Fruit fly (Drosophila melanogaster) whole organism, larva: ENCODE data around the gene CG4829.

Experiments used
- noc ChIP-seq: fragments of 200-800 bp; sonication (Bioruptor generic); optimal IDR thresholded peaks from 3 replicates; lab custom pipeline; 2019; ENCODE audit warnings: missing biosample characterization, mild to moderate bottlenecking, missing genetic modification characterization, moderate library complexity

Gene CG4829

dm6 chrX:16786860-16787415, 24.6 kb upstream of the CG4829 start, which contains the start of the genes CG9609 and Sap30:
Gene CG9609, minus strand, starts transcription at chrX:16787008.
Gene Sap30, plus strand, starts transcription at chrX:16787283.
- no peak for TF ChIP-seq noc (tag; lab: Kevin White, UChicago)

dm6 chrX:16787416-16787900, 24.0 kb upstream of the CG4829 start:
- peak; percentile 9 for TF ChIP-seq noc (tag; lab: Kevin White, UChicago)

- TF ChIP-seq noc (tag; lab: Kevin White, UChicago): no peak
Measured at dm6 chrX:16791058-16791457, 20.4 kb upstream of the CG4829 start, which contains the start of gene Rrp45. Gene Rrp45, minus strand, starts transcription at chrX:16791266.

dm6 chrX:16791920-16792829, 19.3 kb upstream of the CG4829 start, which contains the start of gene CG4768:
Gene CG4768, plus strand, starts transcription at chrX:16792119.
- TF ChIP-seq noc (tag; lab: Kevin White, UChicago): no peak

- no peak for TF ChIP-seq noc (tag; lab: Kevin White, UChicago)
Measured at dm6 chrX:16793129-16793748, 18.3 kb upstream of the CG4829 start.

dm6 chrX:16798166-16798565, 13.3 kb upstream of the CG4829 start:
- TF ChIP-seq noc (tag; lab: Kevin White, UChicago): no peak

dm6 chrX:16799914-16800313, 11.6 kb upstream of the CG4829 start:
- TF ChIP-seq noc (tag; lab: Kevin White, UChicago): no peak

dm6 chrX:16800530-16801027, 10.9 kb upstream of the CG4829 start, which contains the start of the genes CG9132 and CG4789:
Gene CG9132, minus strand, starts transcription at chrX:16800710.
Gene CG4789, plus strand, starts transcription at chrX:16800930.
- no peak for TF ChIP-seq noc (tag; lab: Kevin White, UChicago)

dm6 chrX:16803299-16803698, 8.2 kb upstream of the CG4829 start, which contains the start of the genes Rai1 and CG13005:
Gene Rai1, minus strand, starts transcription at chrX:16803344.
Gene CG13005, plus strand, starts transcription at chrX:16803650.
- no peak for TF ChIP-seq noc (tag; lab: Kevin White, UChicago)

dm6 chrX:16805768-16806167, 5.7 kb upstream of the CG4829 start, which contains the start of gene ppk28:
Gene ppk28, plus strand, starts transcription at chrX:16806068.
- no peak for TF ChIP-seq noc (tag; lab: Kevin White, UChicago)

dm6 chrX:16808654-16809053, 2.8 kb upstream of the CG4829 start:
- TF ChIP-seq noc (tag; lab: Kevin White, UChicago): no peak

- TF ChIP-seq noc (tag; lab: Kevin White, UChicago): no peak
Measured at dm6 chrX:16809093-16809492, 2.4 kb upstream of the CG4829 start.

dm6 chrX:16813226-16813625, 1.7 kb downstream of the CG4829 start:
- TF ChIP-seq noc (tag; lab: Kevin White, UChicago): no peak

dm6 chrX:16814351-16814750, 2.9 kb downstream of the CG4829 start:
- no peak for TF ChIP-seq noc (tag; lab: Kevin White, UChicago)

dm6 chrX:16815168-16815567, 3.7 kb downstream of the CG4829 start:
- no peak for TF ChIP-seq noc (tag; lab: Kevin White, UChicago)
